Fruit fly (Drosophila melanogaster) whole organism, embryonic: ENCODE data around the gene Rab14.

Source experiments
- CG10209 ChIP-seq: fragments of 200-800 bp; sonication (Bioruptor generic); optimal IDR thresholded peaks from 3 replicates; lab custom pipeline; 2017; ENCODE audit warnings: missing biosample characterization, mild to moderate bottlenecking, missing genetic modification characterization, missing genetic modification reagents
- CG10543 ChIP-seq: fragments of 200-800 bp; sonication (Bioruptor generic); optimal IDR thresholded peaks from 3 replicates; lab custom pipeline; 2017; ENCODE audit warnings: missing biosample characterization, mild to moderate bottlenecking, missing genetic modification characterization, moderate library complexity
- CG11504 ChIP-seq: fragments of 200-800 bp; sonication (Bioruptor generic); optimal IDR thresholded peaks from 3 replicates; lab custom pipeline; 2019; ENCODE audit warnings: missing biosample characterization, mild to moderate bottlenecking, missing genetic modification characterization, moderate library complexity
- CG13775 ChIP-seq: fragments of 200-800 bp; sonication (Bioruptor generic); optimal IDR thresholded peaks from 3 replicates; lab custom pipeline; 2017; ENCODE audit warnings: missing biosample characterization, mild to moderate bottlenecking, missing genetic modification characterization
- CG1603 ChIP-seq: fragments of 200-800 bp; sonication (Bioruptor generic); optimal IDR thresholded peaks from 2 replicates; lab custom pipeline; 2019; ENCODE audit warnings: missing biosample characterization, mild to moderate bottlenecking, missing genetic modification characterization, moderate library complexity
- CG17385 ChIP-seq: fragments of 200-800 bp; sonication (Bioruptor generic); optimal IDR thresholded peaks from 3 replicates; lab custom pipeline; 2018; ENCODE audit warnings: missing biosample characterization, mild to moderate bottlenecking, missing genetic modification characterization
- CG32532 ChIP-seq: fragments of 200-800 bp; sonication (Bioruptor generic); IDR thresholded peaks from 2 replicates; pipeline ENCODE4 v1.3.6; 2022; ENCODE audit warnings: missing biosample characterization, missing genetic modification characterization
- CG34224 ChIP-seq: fragments of 200-800 bp; sonication (Bioruptor generic); IDR thresholded peaks from 3 replicates; pipeline ENCODE4 v1.3.6; 2022; ENCODE audit warnings: missing biosample characterization, missing genetic modification characterization; ENCODE audit not compliant: partially characterized antibody
- CG34376 ChIP-seq: fragments of 200-800 bp; sonication (Bioruptor generic); optimal IDR thresholded peaks from 2 replicates; lab custom pipeline; 2018; ENCODE audit warnings: missing biosample characterization, mild to moderate bottlenecking, missing genetic modification characterization
- CG4282 ChIP-seq: fragments of 200-800 bp; sonication (Bioruptor generic); optimal IDR thresholded peaks from 2 replicates; lab custom pipeline; 2016; ENCODE audit warnings: missing biosample characterization, missing genetic modification characterization
- CG6254 ChIP-seq: fragments of 200-800 bp; sonication (Bioruptor generic); optimal IDR thresholded peaks from 3 replicates; lab custom pipeline; 2017; ENCODE audit warnings: mild to moderate bottlenecking, missing biosample characterization, missing genetic modification reagents, missing genetic modification characterization
- CG8290 ChIP-seq, 3 experiments: fragments of 200-800 bp; sonication (Bioruptor generic); optimal IDR thresholded peaks; 2 replicates each; lab custom pipeline; 2016 to 2019; ENCODE audit warnings: missing biosample characterization in 3 of 3, missing genetic modification characterization in 3 of 3, mild to moderate bottlenecking in 2 of 3, moderate library complexity in 1 of 3
- CG8388 ChIP-seq: fragments of 200-800 bp; sonication (Bioruptor generic); optimal IDR thresholded peaks from 2 replicates; lab custom pipeline; 2019; ENCODE audit warnings: missing biosample characterization, mild to moderate bottlenecking, missing genetic modification characterization, moderate library complexity
- CG9215 ChIP-seq: fragments of 200-800 bp; sonication (Bioruptor generic); IDR thresholded peaks from 2 replicates; pipeline ENCODE4 v1.3.6; 2022; ENCODE audit warnings: missing biosample characterization, missing genetic modification characterization
- CTCF ChIP-seq: fragments of 200-800 bp; sonication (Bioruptor generic); optimal IDR thresholded peaks from 2 replicates; lab custom pipeline; 2017; ENCODE audit warnings: missing biosample characterization, mild to moderate bottlenecking, missing genetic modification characterization, moderate library complexity
- ERR ChIP-seq: fragments of 200-800 bp; sonication (Bioruptor generic); optimal IDR thresholded peaks from 2 replicates; lab custom pipeline; 2016; ENCODE audit warnings: missing biosample characterization, missing genetic modification characterization
- Eip74EF ChIP-seq, 2 experiments: fragments of 200-800 bp in 1 of 2; fragments of >200 bp in 1 of 2; sonication (Bioruptor generic) in 1 of 2; optimal IDR thresholded peaks; 2 replicates each; lab custom pipeline; 2017 to 2019; ENCODE audit warnings: missing biosample characterization in 2 of 2, missing genetic modification characterization in 2 of 2, mild to moderate bottlenecking in 1 of 2, moderate library complexity in 1 of 2
- Hey ChIP-seq: fragments of 200-800 bp; sonication (Bioruptor generic); optimal IDR thresholded peaks from 3 replicates; lab custom pipeline; 2018; ENCODE audit warnings: missing biosample characterization, mild to moderate bottlenecking, missing genetic modification characterization
- HmgD ChIP-seq: fragments of 200-800 bp; sonication (Bioruptor generic); optimal IDR thresholded peaks from 3 replicates; lab custom pipeline; 2016; ENCODE audit warnings: missing biosample characterization, missing genetic modification characterization
- Hr39 ChIP-seq: fragments of >200 bp; optimal IDR thresholded peaks from 2 replicates; lab custom pipeline; 2017
- Hr51 ChIP-seq, 2 experiments: fragments of 200-800 bp; sonication (Bioruptor generic); optimal IDR thresholded peaks; 2 replicates in 1 of 2; 3 replicates in 1 of 2; lab custom pipeline; 2016 to 2018; ENCODE audit warnings: missing biosample characterization in 2 of 2, missing genetic modification characterization in 2 of 2, mild to moderate bottlenecking in 1 of 2, moderate library complexity in 1 of 2
- Mad ChIP-seq: fragments of 200-800 bp; sonication (Bioruptor generic); optimal IDR thresholded peaks from 2 replicates; lab custom pipeline; 2016; ENCODE audit warnings: missing biosample characterization, missing genetic modification characterization
- Med ChIP-seq: fragments of 200-800 bp; sonication (Bioruptor generic); peaks from one replicate; lab custom pipeline; 2016; ENCODE audit warnings: missing biosample characterization, missing genetic modification characterization, mild to moderate bottlenecking, inconsistent platforms, moderate library complexity
- Mrtf ChIP-seq: fragments of 200-800 bp; sonication (Bioruptor generic); IDR thresholded peaks from 3 replicates; pipeline ENCODE4 v1.3.6; 2022; ENCODE audit warnings: missing biosample characterization, missing genetic modification characterization
- Neu2 ChIP-seq: fragments of 200-800 bp; sonication (Bioruptor generic); optimal IDR thresholded peaks from 3 replicates; lab custom pipeline; 2016; ENCODE audit warnings: missing biosample characterization, missing genetic modification characterization, borderline replicate concordance
- PHDP ChIP-seq: fragments of 200-800 bp; sonication (Bioruptor generic); optimal IDR thresholded peaks from 3 replicates; lab custom pipeline; 2018; ENCODE audit warnings: missing biosample characterization, mild to moderate bottlenecking, missing genetic modification characterization, moderate library complexity
- Rx ChIP-seq: fragments of 200-800 bp; sonication (Bioruptor generic); IDR thresholded peaks from 2 replicates; pipeline ENCODE4 v1.3.6; 2022; ENCODE audit warnings: missing biosample characterization, missing genetic modification characterization
- Sox100B ChIP-seq: fragments of 200-800 bp; sonication (Bioruptor generic); optimal IDR thresholded peaks from 3 replicates; lab custom pipeline; 2018; ENCODE audit warnings: missing biosample characterization, mild to moderate bottlenecking, missing genetic modification characterization
- TFAM ChIP-seq: fragments of 200-800 bp; sonication (Bioruptor generic); optimal IDR thresholded peaks from 2 replicates; lab custom pipeline; 2017; ENCODE audit warnings: missing biosample characterization, missing genetic modification characterization, inconsistent platforms
- abd-A ChIP-seq: fragments of 200-800 bp; sonication (Bioruptor generic); optimal IDR thresholded peaks from 3 replicates; lab custom pipeline; 2019; ENCODE audit warnings: missing biosample characterization, mild to moderate bottlenecking, missing genetic modification characterization, moderate library complexity
- dm ChIP-seq: fragments of 200-800 bp; sonication (Bioruptor generic); optimal IDR thresholded peaks from 3 replicates; lab custom pipeline; 2016; ENCODE audit warnings: missing biosample characterization, missing genetic modification characterization
- exex ChIP-seq: fragments of 200-800 bp; sonication (Bioruptor generic); optimal IDR thresholded peaks from 4 replicates; lab custom pipeline; 2018; ENCODE audit warnings: missing biosample characterization, mild to moderate bottlenecking, missing genetic modification characterization, moderate library complexity
- eyg ChIP-seq: fragments of 200-800 bp; sonication (Bioruptor generic); optimal IDR thresholded peaks from 3 replicates; lab custom pipeline; 2016; ENCODE audit warnings: missing biosample characterization, missing genetic modification characterization
- gce ChIP-seq: fragments of 200-800 bp; sonication (Bioruptor generic); IDR thresholded peaks from 3 replicates; pipeline ENCODE4 v1.3.6; 2022; ENCODE audit warnings: missing biosample characterization, missing genetic modification characterization
- grn ChIP-seq: fragments of 200-800 bp; sonication (Bioruptor generic); optimal IDR thresholded peaks from 3 replicates; lab custom pipeline; 2017; ENCODE audit warnings: missing biosample characterization, missing genetic modification characterization
- insv ChIP-seq, 2 experiments: fragments of 200-800 bp; sonication (Bioruptor generic); optimal IDR thresholded peaks; 3 replicates each; lab custom pipeline; 2016 to 2018; ENCODE audit warnings: missing biosample characterization in 2 of 2, missing genetic modification characterization in 2 of 2
- mirr ChIP-seq: fragments of 200-800 bp; sonication (Bioruptor generic); optimal IDR thresholded peaks from 3 replicates; lab custom pipeline; 2018; ENCODE audit warnings: missing biosample characterization, mild to moderate bottlenecking, missing genetic modification characterization
- pho ChIP-seq: fragments of 200-800 bp; sonication (Bioruptor generic); optimal IDR thresholded peaks from 2 replicates; lab custom pipeline; 2016; ENCODE audit warnings: missing biosample characterization, missing genetic modification characterization
- phol ChIP-seq: fragments of 200-800 bp; sonication (Bioruptor generic); optimal IDR thresholded peaks from 3 replicates; lab custom pipeline; 2018; ENCODE audit warnings: missing biosample characterization, mild to moderate bottlenecking, missing genetic modification characterization, moderate library complexity
- run ChIP-seq: fragments of 200-800 bp; sonication (Bioruptor generic); optimal IDR thresholded peaks from 3 replicates; lab custom pipeline; 2018; ENCODE audit warnings: missing biosample characterization, mild to moderate bottlenecking, missing genetic modification characterization
- salm ChIP-seq: fragments of 200-800 bp; sonication (Bioruptor generic); optimal IDR thresholded peaks from 2 replicates; lab custom pipeline; 2018; ENCODE audit warnings: missing biosample characterization, mild to moderate bottlenecking, missing genetic modification characterization
- scrt ChIP-seq: fragments of 200-800 bp; sonication (Bioruptor generic); optimal IDR thresholded peaks from 2 replicates; lab custom pipeline; 2018; ENCODE audit warnings: missing biosample characterization, mild to moderate bottlenecking, missing genetic modification characterization, moderate library complexity
- seq ChIP-seq: fragments of 200-800 bp; sonication (Bioruptor generic); IDR thresholded peaks from 2 replicates; pipeline ENCODE4 v1.3.6; 2022; ENCODE audit warnings: missing biosample characterization, missing genetic modification characterization
- slou ChIP-seq: fragments of 200-800 bp; sonication (Bioruptor generic); optimal IDR thresholded peaks from 3 replicates; lab custom pipeline; 2016; ENCODE audit warnings: missing biosample characterization, missing genetic modification characterization
- sna ChIP-seq: fragments of 200-800 bp; sonication (Bioruptor generic); IDR thresholded peaks from 2 replicates; pipeline ENCODE4 v1.3.6; 2022; ENCODE audit warnings: missing biosample characterization, missing genetic modification characterization; ENCODE audit not compliant: partially characterized antibody
- sqz ChIP-seq: fragments of 200-800 bp; sonication (Bioruptor generic); optimal IDR thresholded peaks from 3 replicates; lab custom pipeline; 2018; ENCODE audit warnings: missing biosample characterization, mild to moderate bottlenecking, missing genetic modification characterization
- sug ChIP-seq: fragments of 200-800 bp; optimal IDR thresholded peaks from 2 replicates; lab custom pipeline; 2019; ENCODE audit warnings: missing biosample characterization, mild to moderate bottlenecking, missing genetic modification characterization, moderate library complexity
- tap ChIP-seq: fragments of 200-800 bp; optimal IDR thresholded peaks from 3 replicates; lab custom pipeline; 2019; ENCODE audit warnings: missing biosample characterization, mild to moderate bottlenecking, missing genetic modification characterization, moderate library complexity
- yki ChIP-seq: fragments of >200 bp; optimal IDR thresholded peaks from 3 replicates; lab custom pipeline; 2018

Gene Rab14

dm6 chr2L:14403568-14403967 lies 48.6 kb downstream of the Rab14 start (continued):
- TF ChIP-seq slou (GFP tag; lab: Kevin White, UChicago) (no peak), mirr (GFP tag; lab: Kevin White, UChicago) (peak; percentile 81), sug (tag; lab: Kevin White, UChicago) (peak; percentile 89), Neu2 (no peak), dm (GFP tag; lab: Kevin White, UChicago) (no peak), CG10543 (GFP tag; lab: Kevin White, UChicago) (peak; percentile 50), CG10209 (GFP tag; lab: Kevin White, UChicago) (no peak), HmgD (GFP tag; lab: Kevin White, UChicago) (no peak), abd-A (tag; lab: Kevin White, UChicago) (peak; percentile 62), sqz (GFP tag; lab: Kevin White, UChicago) (peak; percentile 78), scrt (peak; percentile 6), ERR (GFP tag; lab: Kevin White, UChicago) (no peak), Rx (GFP tag; lab: Robert Waterston, UW) (no peak), CG17385 (GFP tag; lab: Kevin White, UChicago) (peak; percentile 12), run (tag; lab: Kevin White, UChicago) (peak; percentile 57), Hey (peak; percentile 56), PHDP (tag; lab: Kevin White, UChicago) (peak; percentile 14), exex (tag; lab: Kevin White, UChicago) (peak; percentile 93), yki (lab: Kevin White, UChicago) (no peak), CG34376 (GFP tag; lab: Kevin White, UChicago) (peak; percentile 65), sna (GFP tag; lab: Robert Waterston, UW) (no peak), Med (GFP tag; lab: Kevin White, UChicago) (peak; percentile 69), CG11504 (peak; percentile 3), Eip74EF (GFP tag; optimal IDR thresholded peaks at IDR 0.05; lab: Kevin White, UChicago) (peak in 1 of 2 experiments; percentile 40), grn (GFP tag; lab: Kevin White, UChicago) (peak; percentile 88)

- TF ChIP-seq CG6254 (peak; percentile 65), CG4282 (GFP tag; lab: Kevin White, UChicago) (no peak), CG34376 (GFP tag; lab: Kevin White, UChicago) (peak; percentile 66), CG1603 (tag; lab: Kevin White, UChicago) (peak; percentile 14), pho (no peak), tap (peak; percentile 40), TFAM (no peak), CG32532 (GFP tag; lab: Robert Waterston, UW) (peak; percentile 8; the same call in 1 of the 2 replicates), CTCF (peak; percentile 13), CG13775 (GFP tag; lab: Kevin White, UChicago) (peak; percentile 10), gce (no peak), salm (peak; percentile 39), Mrtf (GFP tag; lab: Robert Waterston, UW) (no peak), phol (no peak), CG34224 (GFP tag; lab: Robert Waterston, UW) (no peak), eyg (GFP tag; lab: Kevin White, UChicago) (no peak), CG8388 (GFP tag; lab: Kevin White, UChicago) (peak; percentile 50), CG8290 (GFP tag; optimal IDR thresholded peaks at IDR 0.05; lab: Kevin White, UChicago) (no peak), CG8290 (tag; optimal IDR thresholded peaks at IDR 0.05; lab: Kevin White, UChicago) (peak in 1 of 2 experiments; percentile 32), Hr51 (GFP tag; optimal IDR thresholded peaks at IDR 0.05; lab: Kevin White, UChicago) (peak in 1 of 2 experiments; percentile 56), Sox100B (GFP tag; lab: Kevin White, UChicago) (peak; percentile 49), CG9215 (no peak), seq (GFP tag; lab: Robert Waterston, UW) (no peak), Mad (GFP tag; lab: Kevin White, UChicago) (no peak), insv (GFP tag; optimal IDR thresholded peaks at IDR 0.05; lab: Kevin White, UChicago) (no peak), Hr39 (no peak)
Observed at dm6 chr2L:14404744-14405449, 50.0 kb downstream of the Rab14 start.
